Worm (Caenorhabditis elegans): ENCODE data around the gene F57G9.7.

F57G9.7 gene

ce11 chrII:12435202-12435872 is 37.8 kb upstream of the F57G9.7 start (continued):
- TF ChIP-seq set-16 (GFP tag; IDR thresholded peaks at IDR 0.05), result peak; percentile 62
- TF ChIP-seq dpl-1 (GFP tag; optimal IDR thresholded peaks at IDR 0.05), result no peak

ce11 chrII:12432356-12432755 is 34.8 kb upstream of the F57G9.7 start, which contains the start of gene dct-12:
TSS of gene dct-12 (minus strand) at chrII:12432456.
- TF ChIP-seq unc-62 (GFP tag; optimal IDR thresholded peaks at IDR 0.05 in 1 of 2) (peak in 1 of 2 experiments; percentile 70), unc-62 (tag; optimal IDR thresholded peaks at IDR 0.05) (no peak), spr-3 (GFP tag; optimal IDR thresholded peaks at IDR 0.05) (no peak), dmd-9 (GFP tag; IDR thresholded peaks at IDR 0.05) (no peak)

DNA sequence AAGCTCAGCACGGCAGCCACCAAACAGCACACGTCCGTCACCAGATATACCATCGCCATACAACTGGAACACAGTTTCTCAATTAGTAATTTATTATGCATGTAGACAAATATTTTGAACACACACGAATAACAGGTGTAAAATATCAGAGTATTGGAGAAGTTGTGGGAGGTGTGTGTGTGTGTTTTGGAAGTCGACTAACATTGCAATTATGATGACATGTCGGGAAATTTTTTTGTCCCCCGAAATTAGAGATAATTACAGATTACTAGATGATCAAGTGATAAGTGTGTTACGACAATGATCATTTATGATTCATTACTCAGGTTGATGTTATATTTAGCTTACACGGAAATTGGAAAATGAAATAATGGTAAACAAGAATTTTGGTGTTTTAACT is 32.2 kb upstream of the F57G9.7 start, which contains the start of gene Y57A10C.8:
Gene Y57A10C.8, minus strand, starts transcription at position 101 of the 400 bp plus-strand sequence.
- TF ChIP-seq tra-1 (GFP tag; IDR thresholded peaks at IDR 0.05) (no peak), unc-62 (GFP tag; optimal IDR thresholded peaks at IDR 0.05 in 1 of 2) (peak in 1 of 2 experiments; percentile 8), unc-62 (tag; optimal IDR thresholded peaks at IDR 0.05) (no peak)

DNA sequence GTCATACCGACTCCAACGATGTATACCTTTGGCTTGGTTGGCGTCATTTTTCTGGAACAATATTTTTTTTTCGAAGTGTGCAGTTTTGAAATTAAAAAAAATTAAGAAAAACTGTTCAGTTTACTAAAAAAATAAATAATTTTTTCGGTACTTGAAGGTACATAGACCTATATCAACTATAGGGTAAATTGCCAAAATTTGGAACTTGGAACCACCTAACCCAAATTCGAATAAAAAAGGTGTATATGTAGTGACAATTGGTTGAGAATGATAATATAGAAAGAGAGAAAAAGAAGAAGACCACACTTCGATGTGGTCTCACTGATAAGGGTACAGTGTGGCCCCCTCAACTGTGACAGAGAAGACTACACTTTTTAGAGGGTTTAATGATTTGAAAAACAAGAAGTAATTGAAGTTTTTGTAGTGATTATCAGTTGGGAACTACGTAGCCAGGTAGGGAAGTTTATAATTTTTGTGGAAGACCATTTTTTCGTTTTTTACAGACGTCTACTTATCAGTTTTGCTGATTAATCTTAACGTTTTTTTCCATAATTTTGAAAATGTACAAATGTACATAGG is 28.2 kb upstream of the F57G9.7 start, which contains the start of gene daf-22:
Gene daf-22, minus strand, starts transcription at position 51 of the 579 bp plus-strand sequence.
- TF ChIP-seq ctbp-1 (GFP tag; IDR thresholded peaks at IDR 0.05) (no peak), R02D3.7 (tag; optimal IDR thresholded peaks at IDR 0.05) (no peak), snpc-1.2 (GFP tag; IDR thresholded peaks at IDR 0.05) (no peak), mep-1 (tag; optimal IDR thresholded peaks at IDR 0.05) (peak; percentile 53), lim-7 (GFP tag; IDR thresholded peaks at IDR 0.05) (no peak), daf-12 (tag; optimal IDR thresholded peaks at IDR 0.05) (no peak), daf-16 (GFP tag; optimal IDR thresholded peaks at IDR 0.05) (no peak), daf-16 (tag; optimal IDR thresholded peaks at IDR 0.05) (peak; percentile 75), aha-1 (tag) (no peak), lsy-2 (tag; optimal IDR thresholded peaks at IDR 0.05) (peak in 1 of 2 experiments; percentile 40), cey-2 (tag; optimal IDR thresholded peaks at IDR 0.05; ENCODE audit: borderline replicate concordance, insufficient read depth) (peak; percentile 40), T20F7.1 (GFP tag; optimal IDR thresholded peaks at IDR 0.05) (no peak), egl-43 (GFP tag; IDR thresholded peaks at IDR 0.05) (no peak), dmd-6 (GFP tag; IDR thresholded peaks at IDR 0.05) (peak; percentile 74), nhr-102 (tag; optimal IDR thresholded peaks at IDR 0.05) (peak; percentile 6), nhr-6 (tag; optimal IDR thresholded peaks at IDR 0.05) (peak; percentile 36), daf-8 (GFP tag; IDR thresholded peaks at IDR 0.05) (no peak), set-16 (GFP tag; IDR thresholded peaks at IDR 0.05) (no peak), zfp-3 (GFP tag; conservative IDR thresholded peaks at IDR 0.05) (no peak), F10B5.3 (tag; optimal IDR thresholded peaks at IDR 0.05) (no peak), mxl-3 (GFP tag; optimal IDR thresholded peaks at IDR 0.05) (no peak), mes-2 (tag; optimal IDR thresholded peaks at IDR 0.05; ENCODE audit: poor library complexity, severe bottlenecking) (peak; percentile 45), nhr-77 (tag; optimal IDR thresholded peaks at IDR 0.05) (peak; percentile 72), nhr-28 (tag; optimal IDR thresholded peaks at IDR 0.05) (peak; percentile 100), mdt-29 (GFP tag; IDR thresholded peaks at IDR 0.05) (no peak), unc-130 (GFP tag; optimal IDR thresholded peaks at IDR 0.05) (no peak), pqm-1 (tag; optimal IDR thresholded peaks at IDR 0.05) (peak; percentile 76), ZK337.2 (GFP tag; IDR thresholded peaks at IDR 0.05) (no peak), Y5F2A.4 (GFP tag; optimal IDR thresholded peaks at IDR 0.05) (no peak), ceh-82 (tag; optimal IDR thresholded peaks at IDR 0.05) (no peak), hlh-11 (tag; optimal IDR thresholded peaks at IDR 0.05) (peak; percentile 70), dve-1 (tag; optimal IDR thresholded peaks at IDR 0.05; ENCODE audit: insufficient read depth) (peak; percentile 93)

All from whole organism, L4 larva.